Fruit fly (Drosophila melanogaster) whole organism, embryonic: ENCODE data around the gene gig.

ENCODE experiments used
- ATbp ChIP-seq: fragments of 200-800 bp; sonication (Bioruptor generic); optimal IDR thresholded peaks from 2 replicates; lab custom pipeline; 2017; ENCODE audit warnings: missing biosample characterization, mild to moderate bottlenecking, missing genetic modification characterization, missing genetic modification reagents
- Abd-B ChIP-seq: fragments of 200-800 bp; sonication (Bioruptor generic); optimal IDR thresholded peaks from 2 replicates; lab custom pipeline; 2018; ENCODE audit warnings: missing biosample characterization, mild to moderate bottlenecking, missing genetic modification characterization, moderate library complexity
- Atf3 ChIP-seq: fragments of 200-800 bp; sonication (Bioruptor generic); optimal IDR thresholded peaks from 3 replicates; lab custom pipeline; 2016; ENCODE audit warnings: missing biosample characterization, missing genetic modification characterization
- B-H2 ChIP-seq: fragments of 200-800 bp; sonication (Bioruptor generic); optimal IDR thresholded peaks from 2 replicates; lab custom pipeline; 2018; ENCODE audit warnings: missing biosample characterization, mild to moderate bottlenecking, missing genetic modification characterization
- BEAF-32 ChIP-seq: fragments of 200-800 bp; sonication (Bioruptor generic); optimal IDR thresholded peaks from 3 replicates; lab custom pipeline; 2017; ENCODE audit warnings: missing biosample characterization, missing genetic modification characterization, mild to moderate bottlenecking, moderate library complexity, missing genetic modification reagents
- Bgb ChIP-seq: fragments of 200-800 bp; sonication (Bioruptor generic); IDR thresholded peaks from 2 replicates; pipeline ENCODE4 v1.3.6; 2022; ENCODE audit warnings: missing biosample characterization, missing genetic modification characterization; ENCODE audit not compliant: partially characterized antibody
- CG10543 ChIP-seq: fragments of 200-800 bp; sonication (Bioruptor generic); optimal IDR thresholded peaks from 3 replicates; lab custom pipeline; 2017; ENCODE audit warnings: missing biosample characterization, mild to moderate bottlenecking, missing genetic modification characterization, moderate library complexity
- CG11504 ChIP-seq: fragments of 200-800 bp; sonication (Bioruptor generic); optimal IDR thresholded peaks from 3 replicates; lab custom pipeline; 2019; ENCODE audit warnings: missing biosample characterization, mild to moderate bottlenecking, missing genetic modification characterization, moderate library complexity
- CG12299 ChIP-seq: fragments of 200-800 bp; sonication (Bioruptor generic); optimal IDR thresholded peaks from 2 replicates; lab custom pipeline; 2018; ENCODE audit warnings: missing biosample characterization, mild to moderate bottlenecking, missing genetic modification characterization
- CG13424 ChIP-seq: fragments of 200-800 bp; sonication (Bioruptor generic); optimal IDR thresholded peaks from 2 replicates; lab custom pipeline; 2019; ENCODE audit warnings: missing biosample characterization, mild to moderate bottlenecking, missing genetic modification characterization, moderate library complexity
- CG13624 ChIP-seq: fragments of 200-800 bp; sonication (Bioruptor generic); optimal IDR thresholded peaks from 2 replicates; lab custom pipeline; 2016; ENCODE audit warnings: missing biosample characterization, missing genetic modification characterization
- CG16863 ChIP-seq: fragments of 200-800 bp; sonication (Bioruptor generic); optimal IDR thresholded peaks from 3 replicates; lab custom pipeline; 2016; ENCODE audit warnings: missing biosample characterization, missing genetic modification characterization
- CG17328 ChIP-seq: fragments of 200-800 bp; sonication (Bioruptor generic); IDR thresholded peaks from 2 replicates; pipeline ENCODE4 v1.3.6; 2022; ENCODE audit warnings: missing biosample characterization, missing genetic modification characterization
- CG18011 ChIP-seq: fragments of 200-800 bp; sonication (Bioruptor generic); optimal IDR thresholded peaks from 2 replicates; lab custom pipeline; 2017; ENCODE audit warnings: missing biosample characterization, missing genetic modification characterization, mild to moderate bottlenecking, moderate library complexity, missing genotype
- CG18619 ChIP-seq: fragments of 200-800 bp; sonication (Bioruptor generic); optimal IDR thresholded peaks from 3 replicates; lab custom pipeline; 2017; ENCODE audit warnings: missing biosample characterization, mild to moderate bottlenecking, missing genetic modification characterization
- CG2199 ChIP-seq: fragments of 200-800 bp; sonication (Bioruptor generic); IDR thresholded peaks from 3 replicates; pipeline ENCODE4 v1.3.6; 2022; ENCODE audit warnings: missing biosample characterization, missing genetic modification characterization
- CG3838 ChIP-seq: fragments of 200-800 bp; sonication (Bioruptor generic); optimal IDR thresholded peaks from 3 replicates; lab custom pipeline; 2016; ENCODE audit warnings: missing biosample characterization, missing genetic modification characterization
- CG4707 ChIP-seq: fragments of 200-800 bp; sonication (Bioruptor generic); optimal IDR thresholded peaks from 2 replicates; lab custom pipeline; 2018; ENCODE audit warnings: missing biosample characterization, mild to moderate bottlenecking, missing genetic modification characterization, moderate library complexity
- CG6272 ChIP-seq: fragments of 200-800 bp; sonication (Bioruptor generic); IDR thresholded peaks from 2 replicates; pipeline ENCODE4 v1.3.6; 2022; ENCODE audit warnings: missing biosample characterization, missing genetic modification characterization
- CG6689 ChIP-seq: fragments of 200-800 bp; sonication (Bioruptor generic); IDR thresholded peaks from 2 replicates; pipeline ENCODE4 v1.3.6; 2022; ENCODE audit warnings: missing biosample characterization, missing genetic modification characterization
- CG7745 ChIP-seq: fragments of 200-800 bp; sonication (Bioruptor generic); optimal IDR thresholded peaks from 2 replicates; lab custom pipeline; 2018; ENCODE audit warnings: missing biosample characterization, mild to moderate bottlenecking, missing genetic modification characterization, moderate library complexity
- CG8924 ChIP-seq: fragments of 200-800 bp; optimal IDR thresholded peaks from 3 replicates; lab custom pipeline; 2019; ENCODE audit warnings: missing biosample characterization, mild to moderate bottlenecking, missing genetic modification characterization, moderate library complexity
- CG9215 ChIP-seq: fragments of 200-800 bp; sonication (Bioruptor generic); IDR thresholded peaks from 2 replicates; pipeline ENCODE4 v1.3.6; 2022; ENCODE audit warnings: missing biosample characterization, missing genetic modification characterization
- CoRest ChIP-seq: fragments of 200-800 bp; sonication (Bioruptor generic); optimal IDR thresholded peaks from 3 replicates; lab custom pipeline; 2018; ENCODE audit warnings: missing biosample characterization, mild to moderate bottlenecking, missing genetic modification characterization, moderate library complexity
- Dbx ChIP-seq: fragments of 200-800 bp; sonication (Bioruptor generic); IDR thresholded peaks from 3 replicates; pipeline ENCODE4 v1.3.6; 2022; ENCODE audit warnings: missing biosample characterization, missing genetic modification characterization
- Deaf1 ChIP-seq: fragments of 200-800 bp; optimal IDR thresholded peaks from 3 replicates; lab custom pipeline; 2019; ENCODE audit warnings: missing biosample characterization, mild to moderate bottlenecking, missing genetic modification characterization, moderate library complexity
- Eip74EF ChIP-seq, 2 experiments: fragments of 200-800 bp in 1 of 2; fragments of >200 bp in 1 of 2; sonication (Bioruptor generic) in 1 of 2; optimal IDR thresholded peaks; 2 replicates each; lab custom pipeline; 2017 to 2019; ENCODE audit warnings: missing biosample characterization in 2 of 2, missing genetic modification characterization in 2 of 2, mild to moderate bottlenecking in 1 of 2, moderate library complexity in 1 of 2
- Gsc ChIP-seq: fragments of 200-800 bp; sonication (Bioruptor generic); IDR thresholded peaks from 2 replicates; pipeline ENCODE4 v1.3.6; 2022; ENCODE audit warnings: missing biosample characterization, missing genetic modification characterization
- HmgD ChIP-seq: fragments of 200-800 bp; sonication (Bioruptor generic); optimal IDR thresholded peaks from 3 replicates; lab custom pipeline; 2016; ENCODE audit warnings: missing biosample characterization, missing genetic modification characterization
- Med ChIP-seq: fragments of 200-800 bp; sonication (Bioruptor generic); peaks from one replicate; lab custom pipeline; 2016; ENCODE audit warnings: missing biosample characterization, missing genetic modification characterization, mild to moderate bottlenecking, inconsistent platforms, moderate library complexity
- Mes4 ChIP-seq: fragments of 200-800 bp; sonication (Bioruptor generic); optimal IDR thresholded peaks from 2 replicates; lab custom pipeline; 2016; ENCODE audit warnings: missing biosample characterization, missing genetic modification characterization
- Scr ChIP-seq: fragments of 200-800 bp; sonication (Bioruptor generic); IDR thresholded peaks from 2 replicates; pipeline ENCODE4 v1.3.6; 2022; ENCODE audit warnings: missing biosample characterization, missing genetic modification characterization; ENCODE audit not compliant: partially characterized antibody
- cg ChIP-seq: fragments of 200-800 bp; sonication (Bioruptor generic); optimal IDR thresholded peaks from 3 replicates; lab custom pipeline; 2019; ENCODE audit warnings: missing biosample characterization, mild to moderate bottlenecking, missing genetic modification characterization, moderate library complexity
- ci ChIP-seq: fragments of 200-800 bp; sonication (Bioruptor generic); IDR thresholded peaks from 3 replicates; pipeline ENCODE4 v1.3.6; 2022; ENCODE audit warnings: missing biosample characterization, missing genetic modification characterization
- cwo ChIP-seq: fragments of 200-800 bp; sonication (Bioruptor generic); optimal IDR thresholded peaks from 3 replicates; lab custom pipeline; 2017; ENCODE audit warnings: missing biosample characterization, missing genetic modification characterization, mild to moderate bottlenecking, moderate library complexity, missing genetic modification reagents
- dmrt99B ChIP-seq: fragments of 200-800 bp; sonication (Bioruptor generic); optimal IDR thresholded peaks from 2 replicates; lab custom pipeline; 2018; ENCODE audit warnings: missing biosample characterization, mild to moderate bottlenecking, missing genetic modification characterization, moderate library complexity
- grn ChIP-seq: fragments of 200-800 bp; sonication (Bioruptor generic); optimal IDR thresholded peaks from 3 replicates; lab custom pipeline; 2017; ENCODE audit warnings: missing biosample characterization, missing genetic modification characterization
- hb ChIP-seq: fragments of 200-800 bp; sonication (Bioruptor generic); IDR thresholded peaks from 3 replicates; pipeline ENCODE4 v1.3.6; 2022; ENCODE audit warnings: missing biosample characterization, missing genetic modification characterization; ENCODE audit not compliant: partially characterized antibody
- ken ChIP-seq: fragments of 200-800 bp; sonication (Bioruptor generic); IDR thresholded peaks from 3 replicates; pipeline ENCODE4 v1.3.6; 2022; ENCODE audit warnings: missing biosample characterization, missing genetic modification characterization
- maf-S ChIP-seq: fragments of 200-800 bp; sonication (Bioruptor generic); optimal IDR thresholded peaks from 2 replicates; lab custom pipeline; 2016; ENCODE audit warnings: missing biosample characterization, missing genetic modification characterization
- mirr ChIP-seq: fragments of 200-800 bp; sonication (Bioruptor generic); optimal IDR thresholded peaks from 3 replicates; lab custom pipeline; 2018; ENCODE audit warnings: missing biosample characterization, mild to moderate bottlenecking, missing genetic modification characterization
- mld ChIP-seq: fragments of 200-800 bp; sonication (Bioruptor generic); IDR thresholded peaks from 3 replicates; pipeline ENCODE4 v1.3.6; 2022; ENCODE audit warnings: missing biosample characterization, missing genetic modification characterization; ENCODE audit not compliant: partially characterized antibody
- phol ChIP-seq: fragments of 200-800 bp; sonication (Bioruptor generic); optimal IDR thresholded peaks from 3 replicates; lab custom pipeline; 2018; ENCODE audit warnings: missing biosample characterization, mild to moderate bottlenecking, missing genetic modification characterization, moderate library complexity
- sd ChIP-seq: fragments of 200-800 bp; sonication (Bioruptor generic); optimal IDR thresholded peaks from 3 replicates; lab custom pipeline; 2018; ENCODE audit warnings: missing biosample characterization, mild to moderate bottlenecking, missing genetic modification characterization, moderate library complexity
- stwl ChIP-seq: fragments of 200-800 bp; sonication (Bioruptor generic); optimal IDR thresholded peaks from 3 replicates; lab custom pipeline; 2018; ENCODE audit warnings: missing biosample characterization, mild to moderate bottlenecking, missing genetic modification characterization, moderate library complexity
- sug ChIP-seq: fragments of 200-800 bp; optimal IDR thresholded peaks from 2 replicates; lab custom pipeline; 2019; ENCODE audit warnings: missing biosample characterization, mild to moderate bottlenecking, missing genetic modification characterization, moderate library complexity
- trh ChIP-seq: fragments of 200-800 bp; sonication (Bioruptor generic); optimal IDR thresholded peaks from 2 replicates; lab custom pipeline; 2016; ENCODE audit warnings: missing biosample characterization, missing genetic modification characterization
- unpg ChIP-seq: fragments of 200-800 bp; sonication (Bioruptor generic); optimal IDR thresholded peaks from 3 replicates; lab custom pipeline; 2018; ENCODE audit warnings: missing biosample characterization, mild to moderate bottlenecking, missing genetic modification characterization, moderate library complexity

Gene gig

DNA sequence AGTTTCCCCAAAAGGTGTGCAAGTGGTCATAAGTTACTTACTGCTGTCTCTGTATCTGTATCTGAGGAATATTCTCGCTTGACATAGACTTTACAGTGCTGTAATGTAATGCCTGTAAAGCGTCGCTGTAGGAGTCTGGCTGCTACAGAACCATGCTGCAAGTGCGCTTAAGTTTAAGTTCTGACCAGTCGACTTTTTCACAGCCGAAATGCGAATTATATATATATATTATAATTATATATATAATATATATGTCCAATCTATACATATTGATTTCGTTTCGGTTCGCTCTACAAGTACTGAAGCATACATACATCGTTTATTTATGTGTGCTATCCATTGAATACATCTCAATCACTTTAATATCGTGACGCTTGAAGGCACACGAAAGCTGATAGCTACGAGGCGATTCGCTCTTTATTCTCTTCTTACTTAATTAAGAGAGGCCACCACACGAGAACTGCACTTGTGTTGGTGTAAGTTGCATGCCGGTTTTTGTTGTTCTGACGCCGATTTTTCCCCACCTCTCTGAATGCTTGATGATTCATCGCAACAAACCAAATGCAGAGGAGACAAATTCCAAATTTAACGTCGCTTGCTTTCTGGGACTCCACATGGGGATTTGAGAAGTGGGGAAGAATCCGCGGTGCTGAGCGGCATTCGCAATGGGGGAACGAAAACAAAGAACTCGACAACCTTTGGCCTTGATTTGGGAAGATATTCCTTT is 57.5 kb downstream of the gig start (continued):
- TF ChIP-seq unpg (GFP tag; lab: Kevin White, UChicago) (no peak), CG12299 (peak; percentile 1), CG9215 (no peak), trh (no peak), mirr (no peak), grn (GFP tag; lab: Kevin White, UChicago) (peak; percentile 0), ci (GFP tag; lab: Robert Waterston, UW) (peak; percentile 73), Scr (GFP tag; lab: Robert Waterston, UW) (0 out of 2 replicates have a peak, but pooled peaks have one; percentile 23), Gsc (GFP tag; lab: Robert Waterston, UW) (no peak), Atf3 (GFP tag; lab: Kevin White, UChicago) (no peak), B-H2 (GFP tag; lab: Kevin White, UChicago) (peak; percentile 12), dmrt99B (tag; lab: Kevin White, UChicago) (peak; percentile 16), CG3838 (GFP tag; lab: Kevin White, UChicago) (no peak), CG7745 (tag; lab: Kevin White, UChicago) (no peak), sd (tag; lab: Kevin White, UChicago) (peak; percentile 70), CG11504 (tag; lab: Kevin White, UChicago) (peak; percentile 27), CG16863 (GFP tag; lab: Kevin White, UChicago) (no peak), ATbp (GFP tag; lab: Kevin White, UChicago) (no peak), CoRest (peak; percentile 65), CG13424 (tag; lab: Kevin White, UChicago) (peak; percentile 3), CG4707 (GFP tag; lab: Kevin White, UChicago) (peak; percentile 8), Dbx (GFP tag; lab: Robert Waterston, UW) (no peak), Med (peak; percentile 61), Deaf1 (tag; lab: Kevin White, UChicago) (peak; percentile 26), BEAF-32 (GFP tag; lab: Kevin White, UChicago) (peak; percentile 16), Abd-B (GFP tag; lab: Kevin White, UChicago) (peak; percentile 42), CG8924 (tag; lab: Kevin White, UChicago) (peak; percentile 8), maf-S (GFP tag; lab: Kevin White, UChicago) (no peak), CG6272 (GFP tag; lab: Robert Waterston, UW) (no peak), hb (GFP tag; lab: Robert Waterston, UW) (no peak), CG17328 (GFP tag; lab: Robert Waterston, UW) (0 out of 2 replicates have a peak, but pooled peaks have one; percentile 18), CG2199 (GFP tag; lab: Robert Waterston, UW) (peak; percentile 31; the same call in 1 of the 3 replicates), mld (no peak), CG13624 (GFP tag; lab: Kevin White, UChicago) (no peak), stwl (tag; lab: Kevin White, UChicago) (peak; percentile 80), HmgD (GFP tag; lab: Kevin White, UChicago) (no peak), sug (tag; lab: Kevin White, UChicago) (peak; percentile 56), Bgb (GFP tag; lab: Robert Waterston, UW) (0 out of 2 replicates have a peak, but pooled peaks have one; percentile 12), CG10543 (GFP tag; lab: Kevin White, UChicago) (no peak), CG18011 (peak; percentile 99), CG18619 (GFP tag; lab: Kevin White, UChicago) (peak; percentile 6), phol (no peak), cg (GFP tag; lab: Kevin White, UChicago) (peak; percentile 81), Mes4 (GFP tag; lab: Kevin White, UChicago) (no peak), ken (GFP tag; lab: Robert Waterston, UW) (no peak), cwo (GFP tag; lab: Kevin White, UChicago) (no peak), Eip74EF (GFP tag; optimal IDR thresholded peaks at IDR 0.05; lab: Kevin White, UChicago) (peak in 1 of 2 experiments; percentile 33), CG6689 (GFP tag; lab: Robert Waterston, UW) (no peak)
